Fruit fly (Drosophila melanogaster): ENCODE data around the gene CG3634.

The CG3634 gene

dm6 chr3L:20797379-20797778 lies 11.7 kb downstream of the CG3634 start:
- no peak for TF ChIP-seq Dfd (GFP tag; optimal IDR thresholded peaks at IDR 0.05)
- TF ChIP-seq pan (optimal IDR thresholded peaks at IDR 0.05) = no peak
- no peak for TF ChIP-seq fru (GFP tag; optimal IDR thresholded peaks at IDR 0.05)
- no peak for TF ChIP-seq br (GFP tag; optimal IDR thresholded peaks at IDR 0.05)
- no peak for TF ChIP-seq h (GFP tag; optimal IDR thresholded peaks at IDR 0.05)
- no peak for TF ChIP-seq Jra (GFP tag; optimal IDR thresholded peaks at IDR 0.05)
- no peak for TF ChIP-seq Myc (optimal IDR thresholded peaks at IDR 0.05)
- TF ChIP-seq sage (GFP tag; optimal IDR thresholded peaks at IDR 0.05) = no peak
- TF ChIP-seq Sp1 (GFP tag; optimal IDR thresholded peaks at IDR 0.05) = no peak
- no peak for TF ChIP-seq brk (GFP tag; optimal IDR thresholded peaks at IDR 0.05)
- no peak for TF ChIP-seq Rel (GFP tag; optimal IDR thresholded peaks at IDR 0.05)
- TF ChIP-seq Rel (tag; optimal IDR thresholded peaks at IDR 0.05) = no peak
- TF ChIP-seq CG9705 (GFP tag; optimal IDR thresholded peaks at IDR 0.05) = no peak
- no peak for TF ChIP-seq sv (GFP tag; optimal IDR thresholded peaks at IDR 0.05)
- no peak for TF ChIP-seq CrebA (GFP tag; optimal IDR thresholded peaks at IDR 0.05; ENCODE audit: borderline replicate concordance)
- no peak for TF ChIP-seq HLH106 (tag; optimal IDR thresholded peaks at IDR 0.05)
- TF ChIP-seq ey (GFP tag; optimal IDR thresholded peaks at IDR 0.05) = no peak
- TF ChIP-seq Vsx2 (GFP tag; optimal IDR thresholded peaks at IDR 0.05; ENCODE audit: partially characterized antibody) = no peak
- no peak for TF ChIP-seq woc (GFP tag; optimal IDR thresholded peaks at IDR 0.05)
- TF ChIP-seq GATAd (GFP tag; optimal IDR thresholded peaks at IDR 0.05) = no peak
- no peak for TF ChIP-seq dmrt93B (GFP tag; optimal IDR thresholded peaks at IDR 0.05)

- no peak for TF ChIP-seq Jra (GFP tag; optimal IDR thresholded peaks at IDR 0.05)
Observed at dm6 chr3L:20796757-20797156, 12.3 kb downstream of the CG3634 start.

- TF ChIP-seq GATAd (GFP tag; optimal IDR thresholded peaks at IDR 0.05) = no peak
- TF ChIP-seq Rel (GFP tag; optimal IDR thresholded peaks at IDR 0.05) = no peak
- no peak for TF ChIP-seq Rel (tag; optimal IDR thresholded peaks at IDR 0.05)
- TF ChIP-seq Hnf4 (GFP tag; optimal IDR thresholded peaks at IDR 0.05) = no peak
- no peak for TF ChIP-seq dsf (GFP tag; optimal IDR thresholded peaks at IDR 0.05; ENCODE audit: borderline replicate concordance)
- TF ChIP-seq pan (optimal IDR thresholded peaks at IDR 0.05) = no peak
- TF ChIP-seq jim (GFP tag; optimal IDR thresholded peaks at IDR 0.05) = no peak
- TF ChIP-seq usp (GFP tag; optimal IDR thresholded peaks at IDR 0.05) = no peak
- TF ChIP-seq br (GFP tag; optimal IDR thresholded peaks at IDR 0.05) = no peak
Observed at dm6 chr3L:20792693-20793092, 16.4 kb downstream of the CG3634 start, which contains the start of gene Six4. Gene Six4, minus strand, starts transcription at chr3L:20792777.

dm6 chr3L:20789299-20789698 lies 19.8 kb downstream of the CG3634 start:
- TF ChIP-seq dl (GFP tag; optimal IDR thresholded peaks at IDR 0.05; ENCODE audit: insufficient read depth in 1 of 2, partially characterized antibody in 2 of 2) = no peak
- no peak for TF ChIP-seq CG9705 (GFP tag; optimal IDR thresholded peaks at IDR 0.05)
- no peak for TF ChIP-seq jim (GFP tag; optimal IDR thresholded peaks at IDR 0.05)
- TF ChIP-seq tai (GFP tag; optimal IDR thresholded peaks at IDR 0.05) = no peak
- no peak for TF ChIP-seq HLH106 (tag; optimal IDR thresholded peaks at IDR 0.05)
- no peak for TF ChIP-seq usp (GFP tag; optimal IDR thresholded peaks at IDR 0.05)
- TF ChIP-seq Abd-B (GFP tag; optimal IDR thresholded peaks at IDR 0.05) = no peak
- TF ChIP-seq dsf (GFP tag; optimal IDR thresholded peaks at IDR 0.05; ENCODE audit: borderline replicate concordance) = no peak
- TF ChIP-seq psq (GFP tag; optimal IDR thresholded peaks at IDR 0.05) = no peak
- TF ChIP-seq h (GFP tag; optimal IDR thresholded peaks at IDR 0.05) = no peak
- TF ChIP-seq CrebA (GFP tag; optimal IDR thresholded peaks at IDR 0.05; ENCODE audit: borderline replicate concordance) = no peak
- TF ChIP-seq CG32264 (GFP tag; optimal IDR thresholded peaks at IDR 0.05) = no peak

dm6 chr3L:20787835-20788380 lies 21.2 kb downstream of the CG3634 start, which contains the start of gene CG11396:
Gene CG11396, minus strand, starts transcription at chr3L:20788137.
- TF ChIP-seq tai (GFP tag; optimal IDR thresholded peaks at IDR 0.05) = no peak
- TF ChIP-seq Sp1 (GFP tag; optimal IDR thresholded peaks at IDR 0.05) = no peak
- peak; percentile 74 for TF ChIP-seq Hr83 (GFP tag; optimal IDR thresholded peaks at IDR 0.05; ENCODE audit: poor library complexity, severe bottlenecking)
- no peak for TF ChIP-seq CrebA (GFP tag; optimal IDR thresholded peaks at IDR 0.05; ENCODE audit: borderline replicate concordance)
- no peak for TF ChIP-seq foxo (GFP tag; optimal IDR thresholded peaks at IDR 0.05)
- no peak for TF ChIP-seq OdsH (GFP tag; optimal IDR thresholded peaks at IDR 0.05)
